Worm (Caenorhabditis elegans) whole organism, L1 larva: Measurements from ENCODE around the gene tebp-1.
A peak's percentile ranks its signal among the peaks of the same experiment; 100 is the strongest.

Experiments used
- C16A3.4 ChIP-seq: fragments of 150-350 bp; optimal IDR thresholded peaks from 2 replicates; lab custom pipeline; 2014; ENCODE audit warnings: missing biosample characterization, missing genetic modification characterization
- C34B4.2 ChIP-seq: sonication (generic microtip); optimal IDR thresholded peaks from 2 replicates; lab custom pipeline; 2017; ENCODE audit warnings: mild to moderate bottlenecking, missing genetic modification characterization, missing compliant biosample characterization
- aha-1 ChIP-seq: fragments of 150-350 bp; optimal IDR thresholded peaks from 2 replicates; lab custom pipeline; 2014; ENCODE audit warnings: missing biosample characterization, missing genetic modification characterization
- aly-2 ChIP-seq: fragments of 150-350 bp; optimal IDR thresholded peaks from 2 replicates; lab custom pipeline; 2014; ENCODE audit warnings: missing biosample characterization, missing genetic modification characterization
- ceh-63 ChIP-seq: fragments of 200-800 bp; sonication (Bioruptor generic); optimal IDR thresholded peaks from 2 replicates; lab custom pipeline; 2018; ENCODE audit warnings: mild to moderate bottlenecking, missing genetic modification characterization, missing compliant biosample characterization
- ceh-8 ChIP-seq: fragments of 200-800 bp; sonication (Bioruptor generic); optimal IDR thresholded peaks from 2 replicates; lab custom pipeline; 2018; ENCODE audit warnings: mild to moderate bottlenecking, missing genetic modification characterization, moderate library complexity, missing compliant biosample characterization
- ceh-90 ChIP-seq: sonication (generic microtip); optimal IDR thresholded peaks from 2 replicates; lab custom pipeline; 2016; ENCODE audit warnings: missing genetic modification characterization, missing compliant biosample characterization
- ces-1 ChIP-seq: fragments of 150-350 bp; optimal IDR thresholded peaks from 2 replicates; lab custom pipeline; 2014; ENCODE audit warnings: missing biosample characterization, missing genetic modification reagents, missing genetic modification characterization
- efl-1 ChIP-seq, 4 experiments: fragments of 150-350 bp; optimal IDR thresholded peaks in 3 of 4; peaks in 1 of 4; 1 replicate in 1 of 4; 2 replicates in 3 of 4; lab custom pipeline; 2014; ENCODE audit warnings: missing biosample characterization in 2 of 4, missing genetic modification characterization in 2 of 4, missing genetic modification reagents in 2 of 4
- elt-2 ChIP-seq: sonication (generic microtip); optimal IDR thresholded peaks from 2 replicates; lab custom pipeline; 2016; ENCODE audit warnings: missing genetic modification characterization, mild to moderate bottlenecking, inconsistent platforms, missing compliant biosample characterization, missing genetic modification reagents
- elt-3 ChIP-seq, 6 experiments: fragments of 150-350 bp in 1 of 6; sonication (generic microtip); optimal IDR thresholded peaks; 2 replicates each; lab custom pipeline; 2017 to 2018; ENCODE audit warnings: missing biosample characterization in 6 of 6, missing genetic modification characterization in 6 of 6, inconsistent platforms in 1 of 6
- fkh-10 ChIP-seq: sonication (generic microtip); optimal IDR thresholded peaks from 2 replicates; lab custom pipeline; 2017; ENCODE audit warnings: missing biosample characterization, missing genetic modification reagents, missing genetic modification characterization
- fkh-4 ChIP-seq: sonication (generic microtip); optimal IDR thresholded peaks from 2 replicates; lab custom pipeline; 2016; ENCODE audit warnings: missing compliant biosample characterization, missing genetic modification characterization, borderline replicate concordance
- grh-1 ChIP-seq: fragments of 200-800 bp; sonication (Bioruptor generic); IDR thresholded peaks from 2 replicates; pipeline ENCODE4 v1.3.6; 2022; ENCODE audit warnings: missing genetic modification reagents, missing genetic modification characterization, missing compliant biosample characterization
- hlh-17 ChIP-seq: fragments of 200-800 bp; sonication (Bioruptor generic); optimal IDR thresholded peaks from 2 replicates; lab custom pipeline; 2018; ENCODE audit warnings: missing genetic modification characterization, mild to moderate bottlenecking, missing compliant biosample characterization, moderate library complexity, borderline replicate concordance
- hpl-2 ChIP-seq: fragments of 150-350 bp; optimal IDR thresholded peaks from 2 replicates; lab custom pipeline; 2014; ENCODE audit warnings: missing biosample characterization, missing genetic modification reagents, missing genetic modification characterization
- irx-1 ChIP-seq: sonication (generic microtip); optimal IDR thresholded peaks from 2 replicates; lab custom pipeline; 2016; ENCODE audit warnings: missing genetic modification characterization, missing compliant biosample characterization
- jun-1 ChIP-seq: fragments of 150-350 bp; optimal IDR thresholded peaks from 2 replicates; lab custom pipeline; 2014; ENCODE audit warnings: missing biosample characterization, missing genetic modification reagents, missing genetic modification characterization
- lin-13 ChIP-seq: fragments of 150-350 bp; optimal IDR thresholded peaks from 2 replicates; lab custom pipeline; 2014; ENCODE audit warnings: missing biosample characterization, missing genetic modification reagents, missing genetic modification characterization
- lin-15B ChIP-seq: fragments of 150-350 bp; sonication (generic microtip); optimal IDR thresholded peaks from 3 replicates; lab custom pipeline; 2014; ENCODE audit warnings: missing biosample characterization, missing genetic modification characterization
- lin-39 ChIP-seq: fragments of 150-350 bp; optimal IDR thresholded peaks from 2 replicates; lab custom pipeline; 2014; ENCODE audit warnings: missing biosample characterization, missing genetic modification reagents, missing genetic modification characterization
- lir-3 ChIP-seq: sonication (generic microtip); optimal IDR thresholded peaks from 2 replicates; lab custom pipeline; 2016; ENCODE audit warnings: mild to moderate bottlenecking, missing genetic modification characterization, moderate library complexity, missing compliant biosample characterization; ENCODE audit not compliant: poor library complexity
- mdl-1 ChIP-seq, 2 experiments: fragments of 150-350 bp; optimal IDR thresholded peaks; 2 replicates each; lab custom pipeline; 2014 to 2017; ENCODE audit warnings: missing biosample characterization in 2 of 2, missing genetic modification characterization in 2 of 2, inconsistent platforms in 1 of 2
- mef-2 ChIP-seq: fragments of 150-350 bp; optimal IDR thresholded peaks from 2 replicates; lab custom pipeline; 2014; ENCODE audit warnings: missing biosample characterization, missing genetic modification characterization
- mep-1 ChIP-seq: fragments of 150-350 bp; optimal IDR thresholded peaks from 2 replicates; lab custom pipeline; 2014; ENCODE audit warnings: missing biosample characterization, missing genetic modification characterization
- nhr-11 ChIP-seq: fragments of 150-350 bp; optimal IDR thresholded peaks from 2 replicates; lab custom pipeline; 2014; ENCODE audit warnings: missing biosample characterization, missing genetic modification characterization
- nhr-19 ChIP-seq: fragments of 200-800 bp; sonication (Bioruptor generic); conservative IDR thresholded peaks from 2 replicates; pipeline ENCODE4 v1.3.6; 2022; ENCODE audit warnings: missing genetic modification characterization, missing compliant biosample characterization
- nhr-20 ChIP-seq: sonication (generic microtip); optimal IDR thresholded peaks from 2 replicates; lab custom pipeline; 2016; ENCODE audit warnings: mild to moderate bottlenecking, missing genetic modification characterization, missing compliant biosample characterization
- nhr-28 ChIP-seq: fragments of 150-350 bp; optimal IDR thresholded peaks from 2 replicates; lab custom pipeline; 2014; ENCODE audit warnings: missing biosample characterization, missing genetic modification characterization
- nhr-47 ChIP-seq: sonication (generic microtip); optimal IDR thresholded peaks from 2 replicates; lab custom pipeline; 2016; ENCODE audit warnings: mild to moderate bottlenecking, missing genetic modification characterization, moderate library complexity, missing compliant biosample characterization
- nhr-76 ChIP-seq: sonication (generic microtip); optimal IDR thresholded peaks from 2 replicates; lab custom pipeline; 2017; ENCODE audit warnings: missing biosample characterization, missing genetic modification characterization
- nhr-84 ChIP-seq: sonication (generic microtip); optimal IDR thresholded peaks from 2 replicates; lab custom pipeline; 2017; ENCODE audit warnings: missing biosample characterization, missing genetic modification characterization
- pax-3 ChIP-seq: fragments of 200-800 bp; sonication (Bioruptor generic); optimal IDR thresholded peaks from 2 replicates; lab custom pipeline; 2018; ENCODE audit warnings: mild to moderate bottlenecking, missing genetic modification characterization, moderate library complexity, missing compliant biosample characterization
- rnt-1 ChIP-seq: sonication (generic microtip); optimal IDR thresholded peaks from 2 replicates; lab custom pipeline; 2016; ENCODE audit warnings: mild to moderate bottlenecking, missing genetic modification characterization, moderate library complexity, missing compliant biosample characterization
- skn-1 ChIP-seq: fragments of 150-350 bp; optimal IDR thresholded peaks from 2 replicates; lab custom pipeline; 2014; ENCODE audit warnings: missing biosample characterization, missing genetic modification characterization
- snu-23 ChIP-seq: sonication (generic microtip); optimal IDR thresholded peaks from 2 replicates; lab custom pipeline; 2016; ENCODE audit warnings: missing genetic modification characterization, missing compliant biosample characterization
- sox-4 ChIP-seq: sonication (generic microtip); optimal IDR thresholded peaks from 2 replicates; lab custom pipeline; 2016; ENCODE audit warnings: missing genetic modification characterization, missing compliant biosample characterization
- tbx-2 ChIP-seq: sonication (generic microtip); optimal IDR thresholded peaks from 2 replicates; lab custom pipeline; 2016; ENCODE audit warnings: missing genetic modification characterization, missing compliant biosample characterization
- tlp-1 ChIP-seq: fragments of 150-350 bp; optimal IDR thresholded peaks from 2 replicates; lab custom pipeline; 2014; ENCODE audit warnings: missing biosample characterization, missing genetic modification characterization
- unc-30 ChIP-seq: sonication (generic microtip); optimal IDR thresholded peaks from 2 replicates; lab custom pipeline; 2017; ENCODE audit warnings: missing biosample characterization, missing genetic modification characterization
- unc-62 ChIP-seq: fragments of 150-350 bp; optimal IDR thresholded peaks from 2 replicates; lab custom pipeline; 2014; ENCODE audit warnings: missing biosample characterization, missing genetic modification reagents, missing genetic modification characterization
- unc-86 ChIP-seq: sonication (generic microtip); optimal IDR thresholded peaks from 2 replicates; lab custom pipeline; 2016; ENCODE audit warnings: missing genetic modification characterization, missing compliant biosample characterization
- zag-1 ChIP-seq: fragments of 150-350 bp; optimal IDR thresholded peaks from 2 replicates; lab custom pipeline; 2014; ENCODE audit warnings: missing biosample characterization, missing genetic modification characterization
- zip-4 ChIP-seq: fragments of 200-800 bp; sonication (Bioruptor generic); optimal IDR thresholded peaks from 2 replicates; lab custom pipeline; 2018; ENCODE audit warnings: mild to moderate bottlenecking, missing genetic modification characterization, moderate library complexity, missing compliant biosample characterization
- ztf-11 ChIP-seq, 2 experiments: sonication (generic microtip); optimal IDR thresholded peaks; 2 replicates each; lab custom pipeline; 2016 to 2017; ENCODE audit warnings: missing genetic modification characterization in 2 of 2, missing biosample characterization in 1 of 2, missing compliant biosample characterization in 1 of 2

tebp-1 gene

DNA sequence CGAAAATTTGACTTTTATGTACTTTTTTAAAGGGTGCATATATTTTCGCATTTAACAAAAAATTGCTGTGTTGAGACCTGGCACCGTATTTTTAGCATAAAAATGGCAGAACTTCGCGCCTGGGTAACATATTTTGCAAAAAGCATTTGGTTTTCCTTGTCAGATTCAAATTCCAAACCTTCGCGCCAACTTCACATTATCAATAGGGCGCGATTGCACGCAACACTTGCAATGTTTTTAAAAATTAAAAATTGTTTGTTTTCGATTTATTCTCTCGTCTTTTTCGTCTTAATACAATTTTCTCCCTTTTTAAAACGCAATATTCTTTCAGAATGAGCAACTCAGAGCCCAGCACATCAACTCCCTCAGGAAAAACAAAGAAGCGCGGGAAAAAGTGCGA, 21.8 kb downstream of the tebp-1 start, which contains the start of gene mes-2 (continued):
- peak in 2 of 6 experiments; percentile 27 to 39 for TF ChIP-seq elt-3 (tag; optimal IDR thresholded peaks at IDR 0.05; lab: Kevin White, UChicago)
- TF ChIP-seq nhr-76 (tag; lab: Kevin White, UChicago), result no peak
- peak; percentile 20 for TF ChIP-seq fkh-10 (GFP tag; lab: Kevin White, UChicago)
- no peak for TF ChIP-seq mef-2 (tag; lab: Kevin White, UChicago)

DNA sequence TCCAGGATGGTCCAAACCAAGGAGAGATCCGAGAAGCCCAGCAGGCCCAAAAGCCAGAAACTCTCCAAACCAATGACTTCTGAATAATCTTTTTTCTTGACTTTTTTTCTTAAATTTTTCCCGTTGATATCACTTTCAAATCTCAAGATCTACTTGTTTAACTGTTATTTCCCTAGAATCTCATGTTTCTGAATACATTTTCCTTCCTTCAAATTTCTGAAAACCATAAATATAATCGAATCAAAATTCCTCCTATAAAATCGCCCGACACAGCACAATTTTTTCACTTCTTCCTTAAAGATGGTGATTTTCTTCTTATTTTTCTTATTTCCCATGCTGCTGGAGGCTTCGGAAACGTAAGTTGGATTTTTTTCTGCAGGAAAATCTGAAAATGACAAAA, 26.4 kb downstream of the tebp-1 start, which contains the start of gene F26H11.8:
TSS of gene F26H11.8 (plus strand) at position 301 of the 400 bp plus-strand sequence.
- TF ChIP-seq nhr-11 (tag; lab: Kevin White, UChicago) (no peak), nhr-47 (tag; lab: Kevin White, UChicago) (no peak), nhr-19 (no peak), fkh-10 (GFP tag; lab: Kevin White, UChicago) (no peak), nhr-76 (tag; lab: Kevin White, UChicago) (no peak), unc-86 (no peak), ceh-63 (GFP tag; lab: Kevin White, UChicago) (no peak), mep-1 (tag; lab: Kevin White, UChicago) (no peak), unc-30 (tag; lab: Kevin White, UChicago) (no peak), aha-1 (tag; lab: Kevin White, UChicago) (no peak)

DNA sequence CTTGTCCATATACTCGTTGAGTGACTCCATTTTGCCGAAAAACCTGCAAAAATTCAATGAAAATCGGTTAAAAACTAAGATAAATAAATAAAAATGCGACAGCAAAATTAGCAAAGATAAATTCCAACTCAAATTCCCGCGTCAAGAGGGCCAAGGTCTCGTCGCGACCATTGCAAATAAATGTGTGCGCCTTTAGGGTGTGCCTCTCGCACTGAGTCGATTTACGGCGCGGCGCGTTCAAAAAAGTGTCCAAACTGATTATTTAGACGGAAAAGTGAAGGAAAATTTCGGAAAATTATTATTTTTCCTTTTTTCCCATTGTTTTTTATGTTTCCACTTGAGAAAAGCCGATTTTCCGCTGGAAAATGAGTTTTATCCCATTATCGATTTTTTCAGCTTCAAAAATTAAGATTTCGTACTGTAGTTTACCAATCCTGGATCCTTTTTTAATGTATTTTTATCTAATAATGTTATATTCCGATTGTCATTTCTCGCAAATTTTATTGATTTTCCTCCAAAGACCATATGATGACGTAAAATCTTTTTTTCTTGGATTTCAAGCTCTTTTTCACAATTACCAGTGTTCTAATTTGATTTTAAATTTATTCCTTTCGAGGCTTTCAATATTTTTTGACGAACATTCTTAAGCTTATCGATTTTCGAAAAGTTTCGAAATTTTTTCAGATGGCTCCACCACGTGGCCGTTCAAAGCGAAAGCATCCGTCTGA, 28.4 kb downstream of the tebp-1 start, which contains the start of the genes kbp-3 and nurf-1:
TSS of gene kbp-3 (minus strand) at position 43 of the 728 bp plus-strand sequence.
TSS of gene nurf-1 (plus strand) at position 678 of the 728 bp plus-strand sequence.
- TF ChIP-seq fkh-4 (no peak), lin-39 (no peak), elt-2 (tag; lab: Kevin White, UChicago) (no peak), ceh-63 (GFP tag; lab: Kevin White, UChicago) (no peak), ztf-11 (tag; optimal IDR thresholded peaks at IDR 0.05; lab: Kevin White, UChicago) (no peak), rnt-1 (tag; lab: Kevin White, UChicago) (peak; percentile 31), elt-3 (tag; optimal IDR thresholded peaks at IDR 0.05; lab: Kevin White, UChicago) (peak in 1 of 6 experiments; percentile 45), skn-1 (tag; lab: Kevin White, UChicago) (peak; percentile 62), hpl-2 (no peak), nhr-11 (tag; lab: Kevin White, UChicago) (no peak), nhr-20 (peak; percentile 47), C34B4.2 (tag; lab: Kevin White, UChicago) (no peak), jun-1 (no peak), mef-2 (tag; lab: Kevin White, UChicago) (no peak), ceh-8 (GFP tag; lab: Kevin White, UChicago) (no peak), unc-62 (GFP tag; lab: Kevin White, UChicago) (no peak), sox-4 (no peak), grh-1 (GFP tag; lab: Robert Waterston, UW) (no peak), nhr-76 (tag; lab: Kevin White, UChicago) (no peak), nhr-47 (tag; lab: Kevin White, UChicago) (peak; percentile 53), zip-4 (GFP tag; lab: Kevin White, UChicago) (no peak), irx-1 (tag; lab: Kevin White, UChicago) (no peak), nhr-19 (peak; percentile 30; the same call in 1 of the 2 replicates), ces-1 (GFP tag; lab: Kevin White, UChicago) (no peak), nhr-84 (tag; lab: Kevin White, UChicago) (no peak), pax-3 (tag; lab: Kevin White, UChicago) (no peak), efl-1 (optimal IDR thresholded peaks at IDR 0.05; lab: Kevin White, UChicago) (peak; percentile 77 to 91), efl-1 (GFP tag; optimal IDR thresholded peaks at IDR 0.05 in 1 of 2; lab: Kevin White, UChicago) (peak; percentile 91 to 99), hlh-17 (no peak), aly-2 (no peak), ceh-90 (tag; lab: Kevin White, UChicago) (no peak), nhr-28 (tag; lab: Kevin White, UChicago) (no peak), tbx-2 (tag; lab: Kevin White, UChicago) (peak; percentile 40), lin-13 (GFP tag; lab: Kevin White, UChicago) (peak; percentile 5), lir-3 (tag; lab: Kevin White, UChicago) (no peak), zag-1 (tag; lab: Kevin White, UChicago) (no peak), snu-23 (GFP tag; lab: Kevin White, UChicago) (peak; percentile 68), C16A3.4 (tag; lab: Kevin White, UChicago) (peak; percentile 67), lin-15B (tag; lab: Kevin White, UChicago) (peak; percentile 65), mdl-1 (tag; optimal IDR thresholded peaks at IDR 0.05; lab: Kevin White, UChicago) (peak in 1 of 2 experiments; percentile 52), tlp-1 (tag; lab: Kevin White, UChicago) (no peak)
